Fruit fly (Drosophila melanogaster) whole organism, pupa: Measurements from ENCODE around the gene CG3408.

Source experiments
- CG10348 ChIP-seq: fragments of 200-800 bp; sonication (Bioruptor generic); IDR thresholded peaks from 2 replicates; pipeline ENCODE4 v1.3.6; 2022; ENCODE audit warnings: missing biosample characterization, missing genetic modification characterization
- CG12605 ChIP-seq: fragments of 200-800 bp; sonication (Bioruptor generic); IDR thresholded peaks from 2 replicates; pipeline ENCODE4 v1.3.6; 2022; ENCODE audit warnings: missing biosample characterization, missing genetic modification characterization
- CG13204 ChIP-seq: fragments of 200-800 bp; sonication (Bioruptor generic); optimal IDR thresholded peaks from 2 replicates; lab custom pipeline; 2018; ENCODE audit warnings: missing biosample characterization, mild to moderate bottlenecking, missing genetic modification characterization, moderate library complexity
- CG14655 ChIP-seq: fragments of 200-800 bp; sonication (Bioruptor generic); optimal IDR thresholded peaks from 3 replicates; lab custom pipeline; 2017; ENCODE audit warnings: mild to moderate bottlenecking, missing biosample characterization, missing genetic modification reagents, missing genetic modification characterization
- CG15710 ChIP-seq: fragments of 200-800 bp; sonication (Bioruptor generic); optimal IDR thresholded peaks from 2 replicates; lab custom pipeline; 2018; ENCODE audit warnings: missing biosample characterization, mild to moderate bottlenecking, missing genetic modification characterization, moderate library complexity
- CG17806 ChIP-seq: fragments of 200-800 bp; sonication (Bioruptor generic); optimal IDR thresholded peaks from 2 replicates; lab custom pipeline; 2018; ENCODE audit warnings: missing biosample characterization, mild to moderate bottlenecking, missing genetic modification characterization, moderate library complexity
- CG32121 ChIP-seq: fragments of 200-800 bp; sonication (Bioruptor generic); IDR thresholded peaks from 2 replicates; pipeline ENCODE4 v1.3.6; 2022; ENCODE audit warnings: missing biosample characterization, missing genetic modification characterization
- CG34367 ChIP-seq: fragments of 200-800 bp; sonication (Bioruptor generic); optimal IDR thresholded peaks from 2 replicates; lab custom pipeline; 2018; ENCODE audit warnings: missing biosample characterization, mild to moderate bottlenecking, missing genetic modification characterization
- CG4496 ChIP-seq: fragments of 200-800 bp; sonication (Bioruptor generic); IDR thresholded peaks from 3 replicates; pipeline ENCODE4 v1.3.6; 2022; ENCODE audit warnings: missing biosample characterization, missing genetic modification characterization
- CG8159 ChIP-seq: fragments of 200-800 bp; sonication (Bioruptor generic); optimal IDR thresholded peaks from 3 replicates; lab custom pipeline; 2018; ENCODE audit warnings: missing biosample characterization, mild to moderate bottlenecking, missing genetic modification characterization, moderate library complexity
- CG8301 ChIP-seq: fragments of 200-800 bp; sonication (Bioruptor generic); optimal IDR thresholded peaks from 2 replicates; lab custom pipeline; 2018; ENCODE audit warnings: missing biosample characterization, mild to moderate bottlenecking, missing genetic modification characterization
- CG9948 ChIP-seq: fragments of 200-800 bp; sonication (Bioruptor generic); optimal IDR thresholded peaks from 2 replicates; lab custom pipeline; 2018; ENCODE audit warnings: missing biosample characterization, mild to moderate bottlenecking, missing genetic modification characterization, moderate library complexity
- D1 ChIP-seq: fragments of 200-800 bp; sonication (Bioruptor generic); optimal IDR thresholded peaks from 2 replicates; lab custom pipeline; 2018; ENCODE audit warnings: missing biosample characterization, mild to moderate bottlenecking, missing genetic modification characterization, moderate library complexity
- EcR ChIP-seq: fragments of 200-800 bp; sonication (Bioruptor generic); optimal IDR thresholded peaks from 3 replicates; lab custom pipeline; 2019; ENCODE audit warnings: missing biosample characterization, missing genetic modification characterization, mild to moderate bottlenecking, moderate library complexity, missing genetic modification reagents
- Ets98B ChIP-seq: fragments of 200-800 bp; sonication (Bioruptor generic); IDR thresholded peaks from 2 replicates; pipeline ENCODE4 v1.3.6; 2022; ENCODE audit warnings: missing biosample characterization, missing genetic modification characterization
- Pif1A ChIP-seq: fragments of 200-800 bp; sonication (Bioruptor generic); optimal IDR thresholded peaks from 3 replicates; lab custom pipeline; 2016; ENCODE audit warnings: missing biosample characterization, missing genetic modification characterization
- Pif1B ChIP-seq: fragments of 200-800 bp; sonication (Bioruptor generic); optimal IDR thresholded peaks from 3 replicates; lab custom pipeline; 2016; ENCODE audit warnings: missing biosample characterization, missing genetic modification characterization
- Snoo ChIP-seq: fragments of 200-800 bp; sonication (Bioruptor generic); optimal IDR thresholded peaks from 3 replicates; lab custom pipeline; 2017; ENCODE audit warnings: missing biosample characterization, mild to moderate bottlenecking, missing genetic modification characterization, inconsistent platforms
- fd96Ca ChIP-seq: fragments of 200-800 bp; sonication (Bioruptor generic); IDR thresholded peaks from 3 replicates; pipeline ENCODE4 v1.3.6; 2022; ENCODE audit warnings: missing biosample characterization, missing genetic modification characterization
- gl ChIP-seq: fragments of 200-800 bp; sonication (Bioruptor generic); optimal IDR thresholded peaks from 2 replicates; lab custom pipeline; 2018; ENCODE audit warnings: missing biosample characterization, mild to moderate bottlenecking, missing genetic modification characterization
- rn ChIP-seq: fragments of 200-800 bp; sonication (Bioruptor generic); IDR thresholded peaks from 2 replicates; pipeline ENCODE4 v1.3.6; 2022; ENCODE audit warnings: missing biosample characterization, missing genetic modification characterization

Gene CG3408

DNA sequence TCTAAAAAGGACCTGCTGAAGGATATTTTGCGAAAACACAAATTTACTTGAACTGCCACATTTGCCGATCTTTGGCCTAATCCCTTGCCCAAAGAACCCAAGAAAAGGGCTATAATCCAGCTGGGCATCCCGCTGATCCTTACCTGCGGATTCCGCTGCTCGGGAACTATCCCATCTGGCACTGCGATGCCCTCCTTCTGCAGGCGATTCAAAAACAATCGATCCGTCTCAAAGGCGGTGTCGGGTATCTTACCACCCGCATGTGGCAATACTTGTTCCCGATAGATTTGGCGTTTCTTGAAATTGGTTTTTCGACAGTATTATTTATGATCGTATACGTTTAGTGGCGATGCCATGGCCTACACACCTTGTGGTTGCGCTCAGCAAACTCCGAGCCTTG is 18.1 kb downstream of the CG3408 start:
- TF ChIP-seq Pif1B: no peak
- TF ChIP-seq D1: no peak
- no peak for TF ChIP-seq rn
- no peak for TF ChIP-seq gl
- no peak for TF ChIP-seq CG4496
- no peak for TF ChIP-seq Pif1A (GFP tag; lab: Kevin White, UChicago)
- TF ChIP-seq CG13204 (GFP tag; lab: Kevin White, UChicago): no peak
- TF ChIP-seq CG14655 (GFP tag; lab: Kevin White, UChicago): no peak
- no peak for TF ChIP-seq EcR
- no peak for TF ChIP-seq Snoo (tag; lab: Kevin White, UChicago)
- no peak for TF ChIP-seq CG17806 (tag; lab: Kevin White, UChicago)
- TF ChIP-seq CG32121: no peak
- TF ChIP-seq Ets98B: no peak
- TF ChIP-seq CG34367: no peak
- TF ChIP-seq fd96Ca (GFP tag; lab: Robert Waterston, UW): no peak
- no peak for TF ChIP-seq CG10348
- TF ChIP-seq CG15710 (tag; lab: Kevin White, UChicago): no peak
- no peak for TF ChIP-seq CG12605 (GFP tag; lab: Robert Waterston, UW)
- no peak for TF ChIP-seq CG9948
- TF ChIP-seq, all 21 proteins: peak for 0

- TF ChIP-seq CG8159 (tag; lab: Kevin White, UChicago) (no peak), Ets98B (no peak), CG14655 (GFP tag; lab: Kevin White, UChicago) (no peak), fd96Ca (GFP tag; lab: Robert Waterston, UW) (no peak), CG32121 (no peak), CG9948 (no peak), CG15710 (tag; lab: Kevin White, UChicago) (no peak), CG13204 (GFP tag; lab: Kevin White, UChicago) (no peak)
Observed at dm6 chr3L:9490432-9490831, 19.0 kb downstream of the CG3408 start.

- TF ChIP-seq CG10348: no peak
- peak; percentile 48 for TF ChIP-seq CG32121
- TF ChIP-seq, all 21 proteins: peak for 1
Observed at dm6 chr3L:9489627-9490026, 19.8 kb downstream of the CG3408 start.

DNA sequence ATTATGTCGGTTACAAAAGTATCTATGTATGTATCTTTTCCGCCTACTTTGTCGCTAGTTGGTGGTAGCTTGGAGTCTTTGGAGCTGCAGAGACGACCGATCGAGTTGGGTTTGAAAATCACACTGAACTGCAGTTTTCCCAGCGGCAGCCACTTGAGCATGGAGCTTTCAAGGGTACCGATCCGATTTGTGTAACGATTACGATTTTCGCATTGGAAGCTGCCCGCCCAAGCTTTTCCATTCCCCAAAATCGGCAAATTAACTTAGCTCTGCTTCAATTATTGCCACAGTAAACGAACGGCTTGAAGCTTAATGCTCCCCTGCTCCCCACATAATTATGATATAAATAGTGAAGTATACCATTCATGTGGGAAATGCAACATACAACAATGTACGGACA is 20.2 kb downstream of the CG3408 start, which contains the start of gene CG32036:
CG32036 (minus strand) TSS at position 101 of the 400 bp plus-strand sequence.
- TF ChIP-seq CG4496 (peak; percentile 12; the same call in 1 of the 3 replicates), fd96Ca (GFP tag; lab: Robert Waterston, UW) (no peak)
- TF ChIP-seq, all 21 proteins: peak for 1

- TF ChIP-seq rn: no peak
- TF ChIP-seq Pif1A (GFP tag; lab: Kevin White, UChicago): no peak
- no peak for TF ChIP-seq CG17806 (tag; lab: Kevin White, UChicago)
- TF ChIP-seq CG34367: no peak
- no peak for TF ChIP-seq CG13204 (GFP tag; lab: Kevin White, UChicago)
- TF ChIP-seq CG4496: no peak
- no peak for TF ChIP-seq CG8159 (tag; lab: Kevin White, UChicago)
- no peak for TF ChIP-seq Pif1B
- TF ChIP-seq gl: no peak
- no peak for TF ChIP-seq CG32121
Observed at dm6 chr3L:9487586-9487985, 21.8 kb downstream of the CG3408 start, which contains the start of gene pall. TSS of gene pall (minus strand) at chr3L:9487790.

dm6 chr3L:9476829-9477228 is 32.6 kb downstream of the CG3408 start, which contains the start of the genes Uch-L5 and Jarid2:
TSS of gene Uch-L5 (minus strand) at chr3L:9476965.
TSS of gene Jarid2 (plus strand) at chr3L:9477038.
- peak; percentile 39 for TF ChIP-seq Ets98B
- TF ChIP-seq rn: no peak
- no peak for TF ChIP-seq CG8159 (tag; lab: Kevin White, UChicago)
- TF ChIP-seq CG32121: no peak
- peak; percentile 46 for TF ChIP-seq CG12605 (GFP tag; lab: Robert Waterston, UW)
- peak; percentile 23 for TF ChIP-seq CG17806 (tag; lab: Kevin White, UChicago)
- TF ChIP-seq D1: no peak
- TF ChIP-seq Pif1A (GFP tag; lab: Kevin White, UChicago): no peak
- TF ChIP-seq Snoo (tag; lab: Kevin White, UChicago): peak; percentile 39
- TF ChIP-seq CG10348: no peak
- TF ChIP-seq, all 21 proteins: peak for 4

dm6 chr3L:9471151-9471903 is 38.1 kb downstream of the CG3408 start:
- TF ChIP-seq CG12605 (GFP tag; lab: Robert Waterston, UW): no peak
- TF ChIP-seq gl: no peak
- TF ChIP-seq Pif1A (GFP tag; lab: Kevin White, UChicago): no peak
- no peak for TF ChIP-seq EcR
- TF ChIP-seq rn: no peak
- TF ChIP-seq CG14655 (GFP tag; lab: Kevin White, UChicago): no peak
- no peak for TF ChIP-seq fd96Ca (GFP tag; lab: Robert Waterston, UW)
- no peak for TF ChIP-seq Snoo (tag; lab: Kevin White, UChicago)
- no peak for TF ChIP-seq CG32121
- TF ChIP-seq Pif1B: no peak
- no peak for TF ChIP-seq CG15710 (tag; lab: Kevin White, UChicago)
- no peak for TF ChIP-seq CG13204 (GFP tag; lab: Kevin White, UChicago)
- TF ChIP-seq CG17806 (tag; lab: Kevin White, UChicago): no peak
- TF ChIP-seq CG8159 (tag; lab: Kevin White, UChicago): no peak
- TF ChIP-seq CG8301 (tag; lab: Kevin White, UChicago): no peak
- TF ChIP-seq D1: no peak
- TF ChIP-seq CG9948: no peak
